Worm (Caenorhabditis elegans) whole organism, early embryonic: ENCODE measurements around the gene dnj-18.

Experiments used
- B0310.2 ChIP-seq: sonication (generic microtip); optimal IDR thresholded peaks from 2 replicates; lab custom pipeline; 2016; ENCODE audit warnings: mild to moderate bottlenecking, missing genetic modification characterization, missing compliant biosample characterization
- ama-1 ChIP-seq: fragments of 150-350 bp; optimal IDR thresholded peaks from 2 replicates; lab custom pipeline; 2014
- flt-1 ChIP-seq: fragments of 200-800 bp; sonication (Bioruptor generic); IDR thresholded peaks from 2 replicates; pipeline ENCODE4 v1.3.6; 2022; ENCODE audit warnings: missing genetic modification characterization, missing compliant biosample characterization

ce11 chrIII:4696903-4697302, 1.0 kb upstream of the dnj-18 start:
- TF ChIP-seq B0310.2 (tag; lab: Kevin White, UChicago), result no peak
- TF ChIP-seq ama-1, result no peak
- TF ChIP-seq flt-1, result no peak
